Worm (Caenorhabditis elegans) whole organism, L2 larva: ENCODE measurements around the gene ZK180.5.

Experiments
- C34F6.9 ChIP-seq: fragments of 150-350 bp; optimal IDR thresholded peaks from 2 replicates; lab custom pipeline; 2014; ENCODE audit warnings: missing biosample characterization, missing genetic modification characterization
- F13H6.1 ChIP-seq: sonication (generic microtip); optimal IDR thresholded peaks from 2 replicates; lab custom pipeline; 2016; ENCODE audit warnings: missing genetic modification characterization, missing compliant biosample characterization
- R02D3.7 ChIP-seq: fragments of 150-350 bp; optimal IDR thresholded peaks from 2 replicates; lab custom pipeline; 2014; ENCODE audit warnings: missing biosample characterization, missing genetic modification characterization
- Y55F3AM.14 ChIP-seq: fragments of 200-800 bp; sonication (Bioruptor generic); optimal IDR thresholded peaks from 2 replicates; lab custom pipeline; 2018; ENCODE audit warnings: mild to moderate bottlenecking, missing genetic modification characterization, missing compliant biosample characterization
- ZK546.5 ChIP-seq: sonication (generic microtip); optimal IDR thresholded peaks from 2 replicates; lab custom pipeline; 2017; ENCODE audit warnings: missing biosample characterization, missing genetic modification characterization
- alr-1 ChIP-seq: fragments of 150-350 bp; optimal IDR thresholded peaks from 2 replicates; lab custom pipeline; 2014; ENCODE audit warnings: missing biosample characterization, missing genetic modification characterization
- aly-2 ChIP-seq: fragments of 150-350 bp; optimal IDR thresholded peaks from 2 replicates; lab custom pipeline; 2014; ENCODE audit warnings: missing biosample characterization, missing genetic modification characterization
- ama-1 ChIP-seq: fragments of 150-350 bp; optimal IDR thresholded peaks from 2 replicates; lab custom pipeline; 2018; ENCODE audit warnings: inconsistent platforms
- blmp-1 ChIP-seq: sonication (generic microtip); optimal IDR thresholded peaks from 2 replicates; lab custom pipeline; 2017; ENCODE audit warnings: missing genetic modification characterization, mild to moderate bottlenecking, missing compliant biosample characterization, antibody characterized with exemption, moderate library complexity; ENCODE audit not compliant: insufficient read depth
- ceh-16 ChIP-seq: fragments of 150-350 bp; optimal IDR thresholded peaks from 2 replicates; lab custom pipeline; 2014; ENCODE audit warnings: missing biosample characterization, missing genetic modification characterization
- ceh-82 ChIP-seq: fragments of 150-350 bp; optimal IDR thresholded peaks from 2 replicates; lab custom pipeline; 2014; ENCODE audit warnings: missing biosample characterization, missing genetic modification characterization
- crh-2 ChIP-seq: sonication (generic microtip); optimal IDR thresholded peaks from 2 replicates; lab custom pipeline; 2017; ENCODE audit warnings: missing biosample characterization, missing genetic modification characterization
- dmd-4 ChIP-seq: sonication (generic microtip); optimal IDR thresholded peaks from 2 replicates; lab custom pipeline; 2017; ENCODE audit warnings: missing biosample characterization, missing genetic modification characterization
- egl-27 ChIP-seq: sonication (generic microtip); optimal IDR thresholded peaks from 3 replicates; lab custom pipeline; 2017; ENCODE audit warnings: missing biosample characterization, missing genetic modification reagents, missing genetic modification characterization
- elt-1 ChIP-seq: fragments of 150-350 bp; optimal IDR thresholded peaks from 2 replicates; lab custom pipeline; 2014; ENCODE audit warnings: missing biosample characterization, missing genetic modification characterization
- elt-3 ChIP-seq: sonication (generic microtip); optimal IDR thresholded peaks from 2 replicates; lab custom pipeline; 2017; ENCODE audit warnings: missing biosample characterization, missing genetic modification characterization
- fos-1 ChIP-seq: fragments of 150-350 bp; optimal IDR thresholded peaks from 2 replicates; lab custom pipeline; 2014; ENCODE audit warnings: missing biosample characterization, missing genetic modification characterization
- gmeb-1 ChIP-seq: fragments of 150-350 bp; optimal IDR thresholded peaks from 2 replicates; lab custom pipeline; 2014; ENCODE audit warnings: missing biosample characterization, missing genetic modification characterization
- lin-11 ChIP-seq: fragments of 150-350 bp; sonication (generic microtip); optimal IDR thresholded peaks from 2 replicates; lab custom pipeline; 2014; ENCODE audit warnings: missing biosample characterization, missing genetic modification characterization, inconsistent platforms, mixed read lengths
- lin-13 ChIP-seq: fragments of 150-350 bp; optimal IDR thresholded peaks from 2 replicates; lab custom pipeline; 2014; ENCODE audit warnings: missing biosample characterization, missing genetic modification reagents, missing genetic modification characterization
- lin-39 ChIP-seq: fragments of 150-350 bp; optimal IDR thresholded peaks from 2 replicates; lab custom pipeline; 2014; ENCODE audit warnings: missing biosample characterization, missing genetic modification reagents, missing genetic modification characterization
- lsy-2 ChIP-seq, 2 experiments: fragments of 150-350 bp in 1 of 2; sonication (generic microtip) in 1 of 2; optimal IDR thresholded peaks; 2 replicates each; lab custom pipeline; 2014 to 2017; ENCODE audit warnings: missing biosample characterization in 2 of 2, missing genetic modification characterization in 2 of 2
- mab-5 ChIP-seq: fragments of 150-350 bp; optimal IDR thresholded peaks from 2 replicates; lab custom pipeline; 2014; ENCODE audit warnings: missing biosample characterization, missing genetic modification characterization
- mbf-1 ChIP-seq: sonication (generic microtip); optimal IDR thresholded peaks from 2 replicates; lab custom pipeline; 2017; ENCODE audit warnings: missing biosample characterization, missing genetic modification characterization
- mdl-1 ChIP-seq, 2 experiments: fragments of 150-350 bp in 1 of 2; sonication (generic microtip) in 1 of 2; optimal IDR thresholded peaks; 2 replicates each; lab custom pipeline; 2017; ENCODE audit warnings: missing biosample characterization in 2 of 2, missing genetic modification characterization in 2 of 2
- nhr-10 ChIP-seq: sonication (generic microtip); optimal IDR thresholded peaks from 2 replicates; lab custom pipeline; 2017; ENCODE audit warnings: missing biosample characterization, missing genetic modification characterization
- nhr-11 ChIP-seq: fragments of 150-350 bp; optimal IDR thresholded peaks from 2 replicates; lab custom pipeline; 2014; ENCODE audit warnings: missing biosample characterization, missing genetic modification characterization
- nhr-12 ChIP-seq: fragments of 150-350 bp; optimal IDR thresholded peaks from 2 replicates; lab custom pipeline; 2014; ENCODE audit warnings: missing biosample characterization, missing genetic modification characterization
- nhr-129 ChIP-seq: fragments of 150-350 bp; optimal IDR thresholded peaks from 2 replicates; lab custom pipeline; 2014; ENCODE audit warnings: missing biosample characterization, missing genetic modification characterization
- nhr-21 ChIP-seq: fragments of 150-350 bp; optimal IDR thresholded peaks from 2 replicates; lab custom pipeline; 2014; ENCODE audit warnings: missing biosample characterization, missing genetic modification characterization
- nhr-23 ChIP-seq: fragments of 150-350 bp; optimal IDR thresholded peaks from 2 replicates; lab custom pipeline; 2014; ENCODE audit warnings: missing biosample characterization, missing genetic modification reagents, missing genetic modification characterization
- nhr-237 ChIP-seq: fragments of 150-350 bp; optimal IDR thresholded peaks from 2 replicates; lab custom pipeline; 2014; ENCODE audit warnings: missing biosample characterization, missing genetic modification characterization
- nhr-25 ChIP-seq: fragments of 150-350 bp; sonication (generic microtip); optimal IDR thresholded peaks from 3 replicates; lab custom pipeline; 2014; ENCODE audit warnings: missing biosample characterization, missing genetic modification characterization
- nhr-6 ChIP-seq: fragments of 150-350 bp; optimal IDR thresholded peaks from 2 replicates; lab custom pipeline; 2014; ENCODE audit warnings: missing biosample characterization, missing genetic modification characterization
- nhr-77 ChIP-seq: fragments of 150-350 bp; optimal IDR thresholded peaks from 2 replicates; lab custom pipeline; 2014; ENCODE audit warnings: missing biosample characterization, missing genetic modification characterization
- peb-1 ChIP-seq: fragments of 150-350 bp; optimal IDR thresholded peaks from 2 replicates; lab custom pipeline; 2014; ENCODE audit warnings: missing biosample characterization, missing genetic modification characterization
- sem-4 ChIP-seq: fragments of 150-350 bp; optimal IDR thresholded peaks from 2 replicates; lab custom pipeline; 2014; ENCODE audit warnings: missing biosample characterization, missing genetic modification reagents, missing genetic modification characterization
- skn-1 ChIP-seq: sonication (generic microtip); optimal IDR thresholded peaks from 2 replicates; lab custom pipeline; 2017; ENCODE audit warnings: missing biosample characterization, missing genetic modification characterization
- sma-3 ChIP-seq: sonication (generic microtip); optimal IDR thresholded peaks from 2 replicates; lab custom pipeline; 2016; ENCODE audit warnings: missing genetic modification reagents, missing genetic modification characterization, missing compliant biosample characterization
- sma-9 ChIP-seq, 2 experiments: fragments of 150-350 bp in 1 of 2; sonication (generic microtip) in 1 of 2; optimal IDR thresholded peaks; 2 replicates each; lab custom pipeline; 2014 to 2016; ENCODE audit warnings: missing genetic modification characterization in 2 of 2, mild to moderate bottlenecking in 1 of 2, missing biosample characterization in 1 of 2, missing compliant biosample characterization in 1 of 2, missing genetic modification reagents in 1 of 2, moderate library complexity in 1 of 2
- snpc-4 ChIP-seq: fragments of 150-350 bp; optimal IDR thresholded peaks from 2 replicates; lab custom pipeline; 2014; ENCODE audit warnings: missing biosample characterization, missing genetic modification characterization
- unc-39 ChIP-seq: fragments of 150-350 bp; optimal IDR thresholded peaks from 2 replicates; lab custom pipeline; 2014; ENCODE audit warnings: missing biosample characterization, missing genetic modification characterization
- unc-55 ChIP-seq: fragments of 150-350 bp; sonication (generic microtip); optimal IDR thresholded peaks from 3 replicates; lab custom pipeline; 2014; ENCODE audit warnings: missing biosample characterization, missing genetic modification reagents, missing genetic modification characterization
- unc-62 ChIP-seq: fragments of 150-350 bp; optimal IDR thresholded peaks from 2 replicates; lab custom pipeline; 2014; ENCODE audit warnings: missing biosample characterization, missing genetic modification reagents, missing genetic modification characterization
- zag-1 ChIP-seq: fragments of 150-350 bp; optimal IDR thresholded peaks from 2 replicates; lab custom pipeline; 2014; ENCODE audit warnings: missing biosample characterization, missing genetic modification characterization
- ztf-1 ChIP-seq: fragments of 200-800 bp; sonication (Bioruptor generic); conservative IDR thresholded peaks from 2 replicates; pipeline ENCODE4 v1.3.6; 2022; ENCODE audit warnings: missing genetic modification characterization, missing compliant biosample characterization
- ztf-11 ChIP-seq: sonication (generic microtip); optimal IDR thresholded peaks from 2 replicates; lab custom pipeline; 2017; ENCODE audit warnings: missing biosample characterization, missing genetic modification characterization
- ztf-4 ChIP-seq: fragments of 150-350 bp; optimal IDR thresholded peaks from 2 replicates; lab custom pipeline; 2014; ENCODE audit warnings: missing biosample characterization, missing genetic modification characterization

The ZK180.5 gene

DNA sequence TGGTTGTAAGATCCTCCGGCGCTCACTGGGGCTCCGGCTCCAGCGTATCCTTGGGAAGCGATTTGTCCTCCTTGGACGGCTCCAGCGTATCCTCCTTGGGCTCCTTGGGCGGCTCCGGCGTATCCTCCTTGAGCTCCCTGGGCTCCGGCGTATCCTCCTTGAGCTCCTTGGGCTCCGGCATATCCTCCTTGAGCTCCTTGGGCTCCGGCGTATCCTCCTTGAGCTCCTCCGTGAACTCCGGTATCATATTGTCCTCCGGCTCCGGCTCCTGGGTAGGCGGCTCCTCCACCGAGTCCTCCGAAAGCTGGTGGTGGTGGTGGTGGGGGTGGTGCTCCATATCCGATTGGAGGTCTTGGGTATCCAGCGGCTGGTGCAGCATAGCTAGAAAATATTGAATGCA lies 488 bp downstream of the ZK180.5 start:
- TF ChIP-seq ztf-1 (GFP tag; lab: Robert Waterston, UW) (no peak), Y55F3AM.14 (GFP tag; lab: Kevin White, UChicago) (peak; percentile 8)

DNA sequence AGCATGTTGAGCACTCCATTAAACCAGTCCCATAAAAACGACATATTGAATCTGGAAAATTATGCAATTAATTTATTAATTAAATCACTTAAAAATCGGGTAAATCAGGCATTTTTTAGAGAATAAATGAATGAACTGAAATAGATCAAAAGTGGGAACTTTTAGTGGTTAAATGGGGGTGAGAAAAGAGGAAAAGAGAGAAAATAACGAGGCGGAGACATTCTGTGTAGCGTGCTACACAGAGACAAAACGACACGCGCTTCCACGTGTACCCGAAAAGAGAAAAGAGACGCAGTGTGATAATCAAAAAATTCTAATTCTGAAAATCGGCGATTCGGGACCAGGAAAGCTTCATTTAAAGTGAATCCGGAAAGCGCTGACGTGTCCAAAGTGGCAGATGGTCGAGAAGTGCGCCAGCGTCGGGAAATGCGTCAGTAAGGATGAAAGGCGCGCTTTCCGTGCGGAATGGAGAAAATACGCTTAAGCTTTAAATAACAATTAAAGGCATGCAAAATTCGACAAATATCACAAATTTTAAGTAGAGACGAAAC lies 3.6 kb downstream of the ZK180.5 start, which contains the start of gene sar-1:
Gene sar-1 (minus strand): TSS at position 51 of the 551 bp plus-strand sequence.
- TF ChIP-seq ZK546.5, result no peak
- no peak for TF ChIP-seq unc-39 (tag; lab: Kevin White, UChicago)
- TF ChIP-seq nhr-10 (tag; lab: Kevin White, UChicago), result peak; percentile 49
- no peak for TF ChIP-seq ama-1 (lab: Kevin White, UChicago)
- TF ChIP-seq mab-5, result peak; percentile 63
- no peak for TF ChIP-seq skn-1 (tag; lab: Kevin White, UChicago)
- no peak for TF ChIP-seq elt-1 (tag; lab: Kevin White, UChicago)
- no peak for TF ChIP-seq elt-3
- TF ChIP-seq sma-9 (GFP tag; optimal IDR thresholded peaks at IDR 0.05; lab: Kevin White, UChicago), result peak; percentile 82
- TF ChIP-seq sma-9 (tag; optimal IDR thresholded peaks at IDR 0.05; lab: Kevin White, UChicago), result no peak
- TF ChIP-seq nhr-12 (tag; lab: Kevin White, UChicago), result no peak
- no peak for TF ChIP-seq ceh-16 (tag; lab: Kevin White, UChicago)
- no peak for TF ChIP-seq peb-1 (tag; lab: Kevin White, UChicago)
- peak; percentile 80 for TF ChIP-seq F13H6.1 (tag; lab: Kevin White, UChicago)
- TF ChIP-seq snpc-4 (tag; lab: Kevin White, UChicago), result no peak
- TF ChIP-seq fos-1 (tag; lab: Kevin White, UChicago), result peak; percentile 55
- no peak for TF ChIP-seq dmd-4 (tag; lab: Kevin White, UChicago)
- no peak for TF ChIP-seq lin-13 (GFP tag; lab: Kevin White, UChicago)
- TF ChIP-seq ceh-82, result no peak
- TF ChIP-seq zag-1 (tag; lab: Kevin White, UChicago), result peak; percentile 26
- TF ChIP-seq lsy-2 (tag; optimal IDR thresholded peaks at IDR 0.05; lab: Kevin White, UChicago), result peak; percentile 88 to 93
- peak; percentile 69 for TF ChIP-seq sma-3 (GFP tag; lab: Kevin White, UChicago)
- no peak for TF ChIP-seq ztf-1 (GFP tag; lab: Robert Waterston, UW)
- no peak for TF ChIP-seq lin-39 (tag; lab: Kevin White, UChicago)
- no peak for TF ChIP-seq mbf-1 (tag; lab: Kevin White, UChicago)
- TF ChIP-seq crh-2 (tag; lab: Kevin White, UChicago), result peak; percentile 94
- peak; percentile 6 for TF ChIP-seq sem-4 (tag; lab: Kevin White, UChicago)
- no peak for TF ChIP-seq blmp-1 (tag; lab: Kevin White, UChicago)
- no peak for TF ChIP-seq nhr-11 (tag; lab: Kevin White, UChicago)
- TF ChIP-seq unc-62, result no peak
- peak; percentile 89 for TF ChIP-seq C34F6.9
- no peak for TF ChIP-seq nhr-77 (tag; lab: Kevin White, UChicago)
- peak; percentile 65 for TF ChIP-seq nhr-129 (tag; lab: Kevin White, UChicago)
- no peak for TF ChIP-seq ztf-11 (tag; lab: Kevin White, UChicago)
- peak; percentile 32 for TF ChIP-seq R02D3.7 (tag; lab: Kevin White, UChicago)
- TF ChIP-seq gmeb-1, result peak; percentile 82
- no peak for TF ChIP-seq aly-2 (tag; lab: Kevin White, UChicago)
- TF ChIP-seq nhr-23, result no peak
- peak; percentile 55 for TF ChIP-seq egl-27 (tag; lab: Kevin White, UChicago)
- TF ChIP-seq nhr-25 (tag; lab: Kevin White, UChicago), result peak; percentile 73
- TF ChIP-seq nhr-21 (tag; lab: Kevin White, UChicago), result peak; percentile 82
- peak; percentile 25 for TF ChIP-seq ztf-4 (tag; lab: Kevin White, UChicago)
- peak; percentile 84 for TF ChIP-seq unc-55 (GFP tag; lab: Kevin White, UChicago)
- peak in 1 of 2 experiments; percentile 60 for TF ChIP-seq mdl-1 (tag; optimal IDR thresholded peaks at IDR 0.05; lab: Kevin White, UChicago)
- peak; percentile 31 for TF ChIP-seq nhr-6 (tag; lab: Kevin White, UChicago)
- no peak for TF ChIP-seq alr-1 (tag; lab: Kevin White, UChicago)
- peak; percentile 72 for TF ChIP-seq lin-11 (tag; lab: Kevin White, UChicago)
- TF ChIP-seq Y55F3AM.14 (GFP tag; lab: Kevin White, UChicago), result no peak
- TF ChIP-seq nhr-237 (tag; lab: Kevin White, UChicago), result no peak
